Fruit fly (Drosophila melanogaster): ENCODE measurements around the gene CG17298.

Gene CG17298

DNA sequence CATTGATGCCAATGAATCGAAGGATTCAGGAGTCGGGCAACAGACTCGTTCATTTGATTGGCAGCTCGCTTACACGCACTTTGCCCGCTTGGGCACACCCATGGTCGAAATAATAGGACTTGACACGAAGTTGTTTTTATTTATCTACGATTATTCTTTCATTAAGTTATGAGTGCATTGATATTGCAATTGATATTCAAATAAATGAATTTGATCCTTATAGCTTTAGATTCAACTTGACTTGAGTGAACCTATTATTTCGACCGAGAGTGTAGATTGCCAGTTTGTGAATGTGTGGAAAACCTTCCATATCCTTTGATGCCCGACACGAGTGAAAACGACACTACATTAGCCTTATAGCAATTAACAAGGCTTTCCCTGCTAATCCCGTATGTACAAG is 47.5 kb downstream of the CG17298 start (continued):
- peak; percentile 30 for TF ChIP-seq MTF-1 (GFP tag; optimal IDR thresholded peaks at IDR 0.05; ENCODE audit: borderline replicate concordance)
- TF ChIP-seq lov (optimal IDR thresholded peaks at IDR 0.05), result no peak
- TF ChIP-seq lov (GFP tag; IDR thresholded peaks at IDR 0.05), result 0 out of 3 replicates have a peak, but pooled peaks have one; percentile 60
- peak; percentile 19 for TF ChIP-seq odd (GFP tag; optimal IDR thresholded peaks at IDR 0.05)
- peak; percentile 86 for TF ChIP-seq CG11696 (GFP tag; IDR thresholded peaks at IDR 0.05)
- TF ChIP-seq CG9876 (GFP tag; optimal IDR thresholded peaks at IDR 0.05), result no peak
- TF ChIP-seq CG15601 (tag; optimal IDR thresholded peaks at IDR 0.05), result peak; percentile 52
- no peak for TF ChIP-seq CG2199 (GFP tag; IDR thresholded peaks at IDR 0.05)
- no peak; the same call in 1 of the 2 replicates for TF ChIP-seq CG32532 (GFP tag; IDR thresholded peaks at IDR 0.05)
- TF ChIP-seq CG16815 (GFP tag; optimal IDR thresholded peaks at IDR 0.05), result peak; percentile 27
- peak; percentile 57; the same call in 1 of the 3 replicates for TF ChIP-seq Mrtf (GFP tag; IDR thresholded peaks at IDR 0.05)
- peak; percentile 43 for TF ChIP-seq crc (GFP tag; optimal IDR thresholded peaks at IDR 0.05)
- peak; percentile 34 for TF ChIP-seq org-1 (GFP tag; optimal IDR thresholded peaks at IDR 0.05)
- 0 out of 2 replicates have a peak, but pooled peaks have one; percentile 18 for TF ChIP-seq ranshi (GFP tag; IDR thresholded peaks at IDR 0.05)
- no peak for TF ChIP-seq rib (GFP tag; IDR thresholded peaks at IDR 0.05)
- peak; percentile 61 for TF ChIP-seq CG2202 (tag; optimal IDR thresholded peaks at IDR 0.05)
- TF ChIP-seq CG6654 (GFP tag; optimal IDR thresholded peaks at IDR 0.05), result peak; percentile 1
- TF ChIP-seq CG6683 (GFP tag; optimal IDR thresholded peaks at IDR 0.05), result no peak
- no peak for TF ChIP-seq emc (GFP tag; optimal IDR thresholded peaks at IDR 0.05)
- TF ChIP-seq Camta (GFP tag; optimal IDR thresholded peaks at IDR 0.05), result peak; percentile 36
- TF ChIP-seq Drgx (GFP tag; IDR thresholded peaks at IDR 0.05), result 0 out of 2 replicates have a peak, but pooled peaks have one; percentile 29
- TF ChIP-seq CG7271 (tag; optimal IDR thresholded peaks at IDR 0.05), result peak; percentile 48
- peak; percentile 94 for TF ChIP-seq sens (GFP tag)
- TF ChIP-seq CG18619 (GFP tag; optimal IDR thresholded peaks at IDR 0.05), result peak; percentile 42
- peak; percentile 68 for TF ChIP-seq caup (GFP tag; optimal IDR thresholded peaks at IDR 0.05; ENCODE audit: severe bottlenecking)
- peak; percentile 16 to 44 for TF ChIP-seq dpn (GFP tag; optimal IDR thresholded peaks at IDR 0.05)
- peak; percentile 62 for TF ChIP-seq Oli (tag; optimal IDR thresholded peaks at IDR 0.05)
- TF ChIP-seq CG13424 (tag; optimal IDR thresholded peaks at IDR 0.05), result peak; percentile 68
- TF ChIP-seq Ets65A (GFP tag), result peak; percentile 37
- no peak for TF ChIP-seq CG2116 (GFP tag; optimal IDR thresholded peaks at IDR 0.05)
- no peak for TF ChIP-seq CG8281 (tag; optimal IDR thresholded peaks at IDR 0.05)
- TF ChIP-seq Fer1 (GFP tag; optimal IDR thresholded peaks at IDR 0.05), result peak; percentile 73
- TF ChIP-seq CG17361 (GFP tag; IDR thresholded peaks at IDR 0.05), result 0 out of 3 replicates have a peak, but pooled peaks have one; percentile 41
- no peak for TF ChIP-seq NC2α (GFP tag; optimal IDR thresholded peaks at IDR 0.05)
- TF ChIP-seq zfh1 (GFP tag; IDR thresholded peaks at IDR 0.05), result peak; percentile 72
- peak; percentile 47 for TF ChIP-seq CG15696 (tag; optimal IDR thresholded peaks at IDR 0.05)
- TF ChIP-seq dimm (GFP tag; IDR thresholded peaks at IDR 0.05), result peak; percentile 54
- TF ChIP-seq ara (GFP tag; IDR thresholded peaks at IDR 0.05), result peak; percentile 72
- TF ChIP-seq bsh (GFP tag; optimal IDR thresholded peaks at IDR 0.05), result peak; percentile 15 to 79
- peak; percentile 26 for TF ChIP-seq phol (tag; optimal IDR thresholded peaks at IDR 0.05)
- TF ChIP-seq CG17328 (GFP tag; IDR thresholded peaks at IDR 0.05), result peak; percentile 73
- TF ChIP-seq CrebB (tag; optimal IDR thresholded peaks at IDR 0.05), result peak; percentile 54
- TF ChIP-seq ken (GFP tag; IDR thresholded peaks at IDR 0.05), result peak; percentile 63; the same call in 1 of the 3 replicates
- TF ChIP-seq CG4404 (GFP tag; IDR thresholded peaks at IDR 0.05), result no peak; the same call in 1 of the 2 replicates
- peak; percentile 3 for TF ChIP-seq zfh2 (GFP tag; optimal IDR thresholded peaks at IDR 0.05)
- TF ChIP-seq al (GFP tag; IDR thresholded peaks at IDR 0.05), result no peak
- no peak for TF ChIP-seq Asciz (GFP tag; optimal IDR thresholded peaks at IDR 0.05)
- peak; percentile 63 for TF ChIP-seq Hand (GFP tag; optimal IDR thresholded peaks at IDR 0.05)
- peak; percentile 4 for TF ChIP-seq CHES-1-like (GFP tag; optimal IDR thresholded peaks at IDR 0.05)
- peak; percentile 33 for TF ChIP-seq pum (GFP tag; optimal IDR thresholded peaks at IDR 0.05)
- TF ChIP-seq Adf1 (GFP tag; IDR thresholded peaks at IDR 0.05), result no peak

Data from whole organism, embryonic.